Fruit fly (Drosophila melanogaster) whole organism, embryonic: ENCODE measurements around the gene Sp1.

Source experiments
- Blimp-1 ChIP-seq: fragments of 200-800 bp; sonication (Bioruptor generic); optimal IDR thresholded peaks from 3 replicates; lab custom pipeline; 2018; ENCODE audit warnings: missing biosample characterization, missing genetic modification characterization, mild to moderate bottlenecking, moderate library complexity, missing genetic modification reagents
- Bteb2 ChIP-seq: fragments of 200-800 bp; sonication (Bioruptor generic); optimal IDR thresholded peaks from 2 replicates; lab custom pipeline; 2016; ENCODE audit warnings: missing biosample characterization, missing genetic modification characterization
- CG10366 ChIP-seq: fragments of 200-800 bp; sonication (Bioruptor generic); IDR thresholded peaks from 2 replicates; pipeline ENCODE4 v1.3.6; 2022; ENCODE audit warnings: missing biosample characterization, missing genetic modification characterization
- CG10565 ChIP-seq: fragments of 200-800 bp; sonication (Bioruptor generic); optimal IDR thresholded peaks from 3 replicates; lab custom pipeline; 2016; ENCODE audit warnings: missing biosample characterization, mild to moderate bottlenecking, missing genetic modification characterization
- CG10979 ChIP-seq: fragments of 200-800 bp; sonication (Bioruptor generic); optimal IDR thresholded peaks from 2 replicates; lab custom pipeline; 2018; ENCODE audit warnings: missing biosample characterization, mild to moderate bottlenecking, missing genetic modification characterization, moderate library complexity
- CG11560 ChIP-seq: fragments of 200-800 bp; sonication (Bioruptor generic); IDR thresholded peaks from 3 replicates; pipeline ENCODE4 v1.3.6; 2022; ENCODE audit warnings: missing biosample characterization, missing genetic modification characterization
- CG12071 ChIP-seq: fragments of 200-800 bp; sonication (Bioruptor generic); optimal IDR thresholded peaks from 3 replicates; lab custom pipeline; 2018; ENCODE audit warnings: missing biosample characterization, mild to moderate bottlenecking, missing genetic modification characterization
- CG12299 ChIP-seq: fragments of 200-800 bp; sonication (Bioruptor generic); optimal IDR thresholded peaks from 2 replicates; lab custom pipeline; 2018; ENCODE audit warnings: missing biosample characterization, mild to moderate bottlenecking, missing genetic modification characterization
- CG14860 ChIP-seq: fragments of 200-800 bp; sonication (Bioruptor generic); IDR thresholded peaks from 3 replicates; pipeline ENCODE4 v1.3.6; 2022; ENCODE audit warnings: missing biosample characterization, missing genetic modification characterization; ENCODE audit not compliant: partially characterized antibody
- CG15479 ChIP-seq: fragments of 200-800 bp; sonication (Bioruptor generic); optimal IDR thresholded peaks from 3 replicates; lab custom pipeline; 2019; ENCODE audit warnings: missing biosample characterization, mild to moderate bottlenecking, missing genetic modification characterization, moderate library complexity
- CG15514 ChIP-seq: fragments of 200-800 bp; sonication (Bioruptor generic); optimal IDR thresholded peaks from 3 replicates; lab custom pipeline; 2017; ENCODE audit warnings: missing biosample characterization, missing genetic modification characterization, mild to moderate bottlenecking, moderate library complexity, missing genetic modification reagents
- CG16813 ChIP-seq: fragments of 200-800 bp; sonication (Bioruptor generic); IDR thresholded peaks from 3 replicates; pipeline ENCODE4 v1.3.6; 2022; ENCODE audit warnings: missing biosample characterization, missing genetic modification characterization; ENCODE audit not compliant: partially characterized antibody
- CG17361 ChIP-seq: fragments of 200-800 bp; sonication (Bioruptor generic); IDR thresholded peaks from 3 replicates; pipeline ENCODE4 v1.3.6; 2022; ENCODE audit warnings: missing biosample characterization, missing genetic modification characterization
- CG17612 ChIP-seq: fragments of 200-800 bp; sonication (Bioruptor generic); IDR thresholded peaks from 2 replicates; pipeline ENCODE4 v1.3.6; 2022; ENCODE audit warnings: missing biosample characterization, missing genetic modification characterization
- CG18262 ChIP-seq: fragments of 200-800 bp; optimal IDR thresholded peaks from 3 replicates; lab custom pipeline; 2019; ENCODE audit warnings: missing biosample characterization, mild to moderate bottlenecking, missing genetic modification characterization, moderate library complexity
- CG18476 ChIP-seq: fragments of 200-800 bp; sonication (Bioruptor generic); optimal IDR thresholded peaks from 2 replicates; lab custom pipeline; 2016; ENCODE audit warnings: missing biosample characterization, mild to moderate bottlenecking, missing genetic modification characterization
- CG4424 ChIP-seq: fragments of 200-800 bp; sonication (Bioruptor generic); optimal IDR thresholded peaks from 3 replicates; lab custom pipeline; 2016; ENCODE audit warnings: missing biosample characterization, missing genetic modification characterization
- CG9727 ChIP-seq: fragments of 200-800 bp; sonication (Bioruptor generic); optimal IDR thresholded peaks from 3 replicates; lab custom pipeline; 2017; ENCODE audit warnings: missing biosample characterization, mild to moderate bottlenecking, missing genetic modification characterization
- Chrac-16 ChIP-seq: fragments of 200-800 bp; sonication (Bioruptor generic); optimal IDR thresholded peaks from 3 replicates; lab custom pipeline; 2016; ENCODE audit warnings: missing biosample characterization, missing genetic modification characterization
- Doc3 ChIP-seq: fragments of 200-800 bp; sonication (Bioruptor generic); IDR thresholded peaks from 3 replicates; pipeline ENCODE4 v1.3.6; 2022; ENCODE audit warnings: missing biosample characterization, missing genetic modification characterization; ENCODE audit not compliant: partially characterized antibody
- Gsc ChIP-seq: fragments of 200-800 bp; sonication (Bioruptor generic); IDR thresholded peaks from 2 replicates; pipeline ENCODE4 v1.3.6; 2022; ENCODE audit warnings: missing biosample characterization, missing genetic modification characterization
- HLH3B ChIP-seq: fragments of 200-800 bp; sonication (Bioruptor generic); IDR thresholded peaks from 2 replicates; pipeline ENCODE4 v1.3.6; 2022; ENCODE audit warnings: missing biosample characterization, missing genetic modification characterization
- Lpt ChIP-seq: fragments of >200 bp; optimal IDR thresholded peaks from 2 replicates; lab custom pipeline; 2018; ENCODE audit warnings: missing biosample characterization, missing genetic modification characterization
- Max ChIP-seq: fragments of 200-800 bp; sonication (Bioruptor generic); optimal IDR thresholded peaks from 2 replicates; lab custom pipeline; 2016; ENCODE audit warnings: missing biosample characterization, mild to moderate bottlenecking, missing genetic modification characterization
- Poxn ChIP-seq: fragments of 200-800 bp; sonication (Bioruptor generic); IDR thresholded peaks from 2 replicates; pipeline ENCODE4 v1.3.6; 2022; ENCODE audit warnings: missing biosample characterization, missing genetic modification characterization
- Sox102F ChIP-seq: fragments of 200-800 bp; sonication (Bioruptor generic); optimal IDR thresholded peaks from 2 replicates; lab custom pipeline; 2018; ENCODE audit warnings: missing biosample characterization, mild to moderate bottlenecking, missing genetic modification characterization, moderate library complexity
- Sry-δ ChIP-seq: fragments of 200-800 bp; sonication (Bioruptor generic); optimal IDR thresholded peaks from 2 replicates; lab custom pipeline; 2016; ENCODE audit warnings: missing biosample characterization, missing genetic modification characterization
- al ChIP-seq: fragments of 200-800 bp; sonication (Bioruptor generic); IDR thresholded peaks from 2 replicates; pipeline ENCODE4 v1.3.6; 2022; ENCODE audit warnings: missing biosample characterization, missing genetic modification characterization
- bsh ChIP-seq, 2 experiments: fragments of 200-800 bp; sonication (Bioruptor generic); optimal IDR thresholded peaks; 2 replicates each; lab custom pipeline; 2017 to 2018; ENCODE audit warnings: mild to moderate bottlenecking in 2 of 2, missing biosample characterization in 2 of 2, missing genetic modification characterization in 2 of 2, moderate library complexity in 1 of 2
- caup ChIP-seq: fragments of 200-800 bp; sonication (Bioruptor generic); optimal IDR thresholded peaks from 3 replicates; lab custom pipeline; 2017; ENCODE audit warnings: missing biosample characterization, mild to moderate bottlenecking, missing genetic modification characterization, moderate library complexity; ENCODE audit not compliant: severe bottlenecking
- fd102C ChIP-seq: fragments of 200-800 bp; sonication (Bioruptor generic); optimal IDR thresholded peaks from 2 replicates; lab custom pipeline; 2018; ENCODE audit warnings: missing biosample characterization, mild to moderate bottlenecking, missing genetic modification characterization, moderate library complexity
- fd3F ChIP-seq: fragments of 200-800 bp; sonication (Bioruptor generic); optimal IDR thresholded peaks from 2 replicates; lab custom pipeline; 2018; ENCODE audit warnings: missing biosample characterization, mild to moderate bottlenecking, missing genetic modification characterization, moderate library complexity
- grn ChIP-seq: fragments of 200-800 bp; sonication (Bioruptor generic); optimal IDR thresholded peaks from 3 replicates; lab custom pipeline; 2017; ENCODE audit warnings: missing biosample characterization, missing genetic modification characterization
- hkb ChIP-seq, 2 experiments: fragments of 200-800 bp in 1 of 2; fragments of >200 bp in 1 of 2; sonication (Bioruptor generic) in 1 of 2; IDR thresholded peaks in 1 of 2; optimal IDR thresholded peaks in 1 of 2; 2 replicates each; pipeline versions ENCODE4 v1.3.6 to Lab custom; 2017 to 2022; ENCODE audit warnings: missing biosample characterization in 1 of 2, missing genetic modification characterization in 1 of 2
- mam ChIP-seq: fragments of 200-800 bp; sonication (Bioruptor generic); optimal IDR thresholded peaks from 3 replicates; lab custom pipeline; 2016; ENCODE audit warnings: missing biosample characterization, missing genetic modification characterization
- mld ChIP-seq: fragments of 200-800 bp; sonication (Bioruptor generic); IDR thresholded peaks from 3 replicates; pipeline ENCODE4 v1.3.6; 2022; ENCODE audit warnings: missing biosample characterization, missing genetic modification characterization; ENCODE audit not compliant: partially characterized antibody
- odd ChIP-seq: fragments of 200-800 bp; sonication (Bioruptor generic); optimal IDR thresholded peaks from 2 replicates; lab custom pipeline; 2017; ENCODE audit warnings: missing biosample characterization, mild to moderate bottlenecking, missing genetic modification characterization
- otp ChIP-seq: fragments of 200-800 bp; sonication (Bioruptor generic); IDR thresholded peaks from 3 replicates; pipeline ENCODE4, ENCODE4 v1.3.6; 2022; ENCODE audit warnings: missing biosample characterization, missing genetic modification characterization
- pho ChIP-seq: fragments of 200-800 bp; sonication (Bioruptor generic); optimal IDR thresholded peaks from 2 replicates; lab custom pipeline; 2016; ENCODE audit warnings: missing biosample characterization, missing genetic modification characterization
- pzg ChIP-seq: fragments of 200-800 bp; sonication (Bioruptor generic); optimal IDR thresholded peaks from 3 replicates; lab custom pipeline; 2018; ENCODE audit warnings: missing biosample characterization, mild to moderate bottlenecking, missing genetic modification characterization, moderate library complexity
- ranshi ChIP-seq: fragments of 200-800 bp; sonication (Bioruptor generic); IDR thresholded peaks from 2 replicates; pipeline ENCODE4 v1.3.6; 2022; ENCODE audit warnings: missing biosample characterization, missing genetic modification characterization
- sd ChIP-seq: fragments of 200-800 bp; sonication (Bioruptor generic); optimal IDR thresholded peaks from 3 replicates; lab custom pipeline; 2018; ENCODE audit warnings: missing biosample characterization, mild to moderate bottlenecking, missing genetic modification characterization, moderate library complexity
- seq ChIP-seq: fragments of 200-800 bp; sonication (Bioruptor generic); IDR thresholded peaks from 2 replicates; pipeline ENCODE4 v1.3.6; 2022; ENCODE audit warnings: missing biosample characterization, missing genetic modification characterization
- tll ChIP-seq, 2 experiments: fragments of 200-800 bp in 1 of 2; fragments of >200 bp in 1 of 2; sonication (Bioruptor generic) in 1 of 2; optimal IDR thresholded peaks; 2 replicates each; lab custom pipeline; 2017 to 2019; ENCODE audit warnings: missing biosample characterization in 2 of 2, missing genetic modification characterization in 2 of 2, mild to moderate bottlenecking in 1 of 2, moderate library complexity in 1 of 2
- tna ChIP-seq: fragments of 200-800 bp; sonication (Bioruptor generic); IDR thresholded peaks from 2 replicates; pipeline ENCODE4 v1.3.6; 2022; ENCODE audit warnings: missing biosample characterization, missing genetic modification characterization; ENCODE audit not compliant: partially characterized antibody
- ttk ChIP-seq: fragments of 200-800 bp; sonication (Bioruptor generic); IDR thresholded peaks from 2 replicates; pipeline ENCODE4 v2.1.2; 2022; ENCODE audit warnings: missing biosample characterization, missing genetic modification characterization
- zfh1 ChIP-seq: fragments of 200-800 bp; sonication (Bioruptor generic); IDR thresholded peaks from 3 replicates; pipeline ENCODE4 v1.3.6; 2022; ENCODE audit warnings: missing biosample characterization, missing genetic modification characterization

The Sp1 gene

DNA sequence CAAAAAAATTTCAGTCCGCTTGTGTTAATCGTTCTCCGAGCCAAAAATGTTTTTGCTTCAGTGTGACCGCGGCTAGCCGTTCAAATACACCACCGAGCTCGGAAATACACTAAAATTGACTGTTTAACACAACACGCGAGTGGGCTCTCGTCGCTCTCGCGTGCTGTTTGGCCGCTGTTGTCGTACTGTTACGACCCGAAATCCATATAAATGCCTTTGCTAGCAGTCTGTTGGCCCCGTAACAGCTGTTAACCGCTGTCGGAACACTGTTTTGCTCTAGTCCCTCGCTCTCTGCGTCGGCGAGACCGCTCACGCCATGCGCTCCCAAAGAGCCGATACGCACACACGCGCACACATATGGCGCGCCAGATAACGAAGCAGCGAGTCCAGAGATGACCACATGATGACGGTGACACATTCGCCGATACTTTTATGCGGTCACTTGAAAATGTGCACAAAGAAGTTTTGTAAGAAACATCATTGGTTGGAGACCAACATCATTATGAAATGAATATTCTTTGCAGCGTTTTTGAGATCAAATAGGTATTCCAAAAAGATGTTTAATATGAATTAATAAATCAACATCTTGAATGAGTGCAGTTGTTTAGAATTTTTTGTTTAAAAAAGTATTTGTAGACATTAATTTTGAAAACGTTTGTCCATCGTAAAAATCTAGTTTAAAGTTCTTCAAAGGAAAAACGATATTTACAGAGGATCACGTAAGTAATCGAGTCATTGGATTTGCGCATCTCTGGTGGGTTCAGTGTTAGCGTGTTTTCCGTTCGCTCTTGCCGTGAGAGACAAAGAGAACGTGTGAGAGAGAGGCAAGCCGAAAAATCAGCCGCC lies 43.7 kb upstream of the Sp1 start (continued):
- TF ChIP-seq grn (GFP tag; lab: Kevin White, UChicago): peak; percentile 35
- no peak for TF ChIP-seq seq
- TF ChIP-seq Sox102F (GFP tag; lab: Kevin White, UChicago): no peak
- peak; percentile 45; the same call in 1 of the 2 replicates for TF ChIP-seq al (GFP tag; lab: Robert Waterston, UW)
- TF ChIP-seq Lpt (GFP tag; lab: Kevin White, UChicago): no peak
- TF ChIP-seq CG15514 (GFP tag; lab: Kevin White, UChicago): no peak
- no peak for TF ChIP-seq hkb (optimal IDR thresholded peaks at IDR 0.05; lab: Kevin White, UChicago)
- no peak for TF ChIP-seq hkb (GFP tag; IDR thresholded peaks at IDR 0.05; lab: Robert Waterston, UW)
- TF ChIP-seq ttk (GFP tag; lab: Robert Waterston, UW): no peak
- peak; percentile 57 for TF ChIP-seq Bteb2 (GFP tag; lab: Kevin White, UChicago)
- peak; percentile 72 for TF ChIP-seq CG18262 (tag; lab: Kevin White, UChicago)
- TF ChIP-seq Chrac-16 (GFP tag; lab: Kevin White, UChicago): peak; percentile 43
- TF ChIP-seq Doc3 (GFP tag; lab: Robert Waterston, UW): no peak
- no peak for TF ChIP-seq CG12071
- TF ChIP-seq CG10565 (GFP tag; lab: Kevin White, UChicago): no peak
- no peak for TF ChIP-seq tna (GFP tag; lab: Robert Waterston, UW)
- TF ChIP-seq CG4424 (GFP tag; lab: Kevin White, UChicago): peak; percentile 53
- no peak for TF ChIP-seq Gsc (GFP tag; lab: Robert Waterston, UW)
- TF ChIP-seq sd (tag; lab: Kevin White, UChicago): no peak
- peak; percentile 52 for TF ChIP-seq Max
- TF ChIP-seq Blimp-1: no peak
- no peak for TF ChIP-seq CG14860 (GFP tag; lab: Robert Waterston, UW)
- TF ChIP-seq pho: peak; percentile 61
- TF ChIP-seq pzg (GFP tag; lab: Kevin White, UChicago): peak; percentile 40
- TF ChIP-seq CG10366 (GFP tag; lab: Robert Waterston, UW): peak; percentile 19; the same call in 1 of the 2 replicates
- no peak for TF ChIP-seq odd (GFP tag; lab: Kevin White, UChicago)
- peak; percentile 28 for TF ChIP-seq fd3F (GFP tag; lab: Kevin White, UChicago)
- TF ChIP-seq mld (GFP tag; lab: Robert Waterston, UW): peak; percentile 26; the same call in 1 of the 3 replicates
- TF ChIP-seq CG10979 (tag; lab: Kevin White, UChicago): peak; percentile 52
- peak; percentile 50 for TF ChIP-seq CG18476 (GFP tag; lab: Kevin White, UChicago)
- peak; percentile 71 for TF ChIP-seq CG16813 (GFP tag; lab: Robert Waterston, UW)
- TF ChIP-seq CG17612 (GFP tag; lab: Robert Waterston, UW): no peak
- TF ChIP-seq CG15479 (GFP tag; lab: Kevin White, UChicago): no peak
- peak in 1 of 2 experiments; percentile 32 for TF ChIP-seq tll (GFP tag; optimal IDR thresholded peaks at IDR 0.05; lab: Kevin White, UChicago)
- TF ChIP-seq caup (GFP tag; lab: Kevin White, UChicago): no peak
- peak; percentile 78 for TF ChIP-seq CG17361 (GFP tag; lab: Robert Waterston, UW)
- peak; percentile 68 for TF ChIP-seq CG9727
- no peak for TF ChIP-seq otp
- peak in 1 of 2 experiments; percentile 44 for TF ChIP-seq bsh (GFP tag; optimal IDR thresholded peaks at IDR 0.05; lab: Kevin White, UChicago)
- peak; percentile 79 for TF ChIP-seq mam (GFP tag; lab: Kevin White, UChicago)
- peak; percentile 68 for TF ChIP-seq Sry-δ (GFP tag; lab: Kevin White, UChicago)
- no peak for TF ChIP-seq fd102C
- no peak for TF ChIP-seq ranshi (GFP tag; lab: Robert Waterston, UW)
- TF ChIP-seq Poxn (GFP tag; lab: Robert Waterston, UW): no peak
- TF ChIP-seq CG11560: no peak
- TF ChIP-seq zfh1 (GFP tag; lab: Robert Waterston, UW): no peak
- no peak for TF ChIP-seq HLH3B (GFP tag; lab: Robert Waterston, UW)
- TF ChIP-seq CG12299: no peak
